Worm (Caenorhabditis elegans) whole organism, young adult: ENCODE measurements around the gene sdz-9.

Experiments used
- B0019.2 ChIP-seq: fragments of 200-800 bp; sonication (Bioruptor generic); conservative IDR thresholded peaks from 2 replicates; pipeline ENCODE4 v1.3.6; 2022; ENCODE audit warnings: missing genetic modification reagents, missing genetic modification characterization, missing compliant biosample characterization
- B0035.1 ChIP-seq: sonication (generic microtip); optimal IDR thresholded peaks from 2 replicates; lab custom pipeline; 2016; ENCODE audit warnings: missing genetic modification characterization, mild to moderate bottlenecking, missing compliant biosample characterization, missing genotype, missing genetic modification reagents
- B0336.3 ChIP-seq: fragments of 200-800 bp; sonication (Bioruptor generic); IDR thresholded peaks from 2 replicates; pipeline ENCODE4 v1.3.6; 2022; ENCODE audit warnings: missing genetic modification characterization, missing compliant biosample characterization
- D2030.7 ChIP-seq: fragments of 200-800 bp; sonication (Bioruptor generic); IDR thresholded peaks from 2 replicates; pipeline ENCODE4 v1.3.6; 2022; ENCODE audit warnings: missing genetic modification reagents, missing genetic modification characterization, missing compliant biosample characterization
- F23B12.7 ChIP-seq: sonication (generic microtip); optimal IDR thresholded peaks from 2 replicates; lab custom pipeline; 2017; ENCODE audit warnings: missing genetic modification characterization, mild to moderate bottlenecking, missing compliant biosample characterization, antibody characterized with exemption, moderate library complexity; ENCODE audit not compliant: insufficient read depth
- F37B4.10 ChIP-seq: fragments of 200-800 bp; sonication (Bioruptor generic); IDR thresholded peaks from 2 replicates; pipeline ENCODE4 v1.3.6; 2022; ENCODE audit warnings: missing genetic modification characterization, missing compliant biosample characterization
- F39B2.1 ChIP-seq: fragments of 200-800 bp; sonication (Bioruptor generic); IDR thresholded peaks from 2 replicates; pipeline ENCODE4 v1.3.6; 2022; ENCODE audit warnings: missing genetic modification reagents, missing genetic modification characterization, missing compliant biosample characterization
- T07F8.4 ChIP-seq: sonication (generic microtip); optimal IDR thresholded peaks from 2 replicates; lab custom pipeline; 2016; ENCODE audit warnings: mild to moderate bottlenecking, missing genetic modification characterization, moderate library complexity, missing compliant biosample characterization
- Y79H2A.3 ChIP-seq: fragments of 200-800 bp; sonication (Bioruptor generic); conservative IDR thresholded peaks from 2 replicates; pipeline ENCODE4 v1.3.6; 2022; ENCODE audit warnings: missing genetic modification reagents, missing genetic modification characterization, missing compliant biosample characterization
- athp-1 ChIP-seq: sonication (generic microtip); optimal IDR thresholded peaks from 2 replicates; lab custom pipeline; 2017; ENCODE audit warnings: mild to moderate bottlenecking, missing genetic modification characterization, missing compliant biosample characterization
- attf-6 ChIP-seq: fragments of 200-800 bp; sonication (Bioruptor generic); IDR thresholded peaks from 2 replicates; pipeline ENCODE4 v1.3.6; 2022; ENCODE audit warnings: missing genetic modification reagents, missing genetic modification characterization, missing compliant biosample characterization
- cebp-1 ChIP-seq, 2 experiments: fragments of 200-800 bp in 1 of 2; sonication (Bioruptor generic) in 1 of 2; sonication (generic microtip) in 1 of 2; IDR thresholded peaks in 1 of 2; optimal IDR thresholded peaks in 1 of 2; 2 replicates each; pipeline versions ENCODE4 v1.3.6 to Lab custom; 2017 to 2022; ENCODE audit warnings: missing compliant biosample characterization in 2 of 2, missing genetic modification characterization in 2 of 2, mild to moderate bottlenecking in 1 of 2, missing genetic modification reagents in 1 of 2, moderate library complexity in 1 of 2
- dpff-1 ChIP-seq: sonication (generic microtip); optimal IDR thresholded peaks from 2 replicates; lab custom pipeline; 2017; ENCODE audit warnings: mild to moderate bottlenecking, missing genetic modification characterization, missing compliant biosample characterization
- egrh-3 ChIP-seq: fragments of 200-800 bp; sonication (Bioruptor generic); IDR thresholded peaks from 2 replicates; pipeline ENCODE4 v1.3.6; 2022; ENCODE audit warnings: missing genetic modification reagents, missing genetic modification characterization, missing compliant biosample characterization
- gei-17 ChIP-seq: fragments of 200-800 bp; sonication (Bioruptor generic); optimal IDR thresholded peaks from 2 replicates; lab custom pipeline; 2018; ENCODE audit warnings: mild to moderate bottlenecking, missing genetic modification characterization, missing compliant biosample characterization
- him-1 ChIP-seq: sonication (generic microtip); optimal IDR thresholded peaks from 2 replicates; lab custom pipeline; 2016; ENCODE audit warnings: missing genotype, missing genetic modification reagents, missing genetic modification characterization, missing compliant biosample characterization
- hmg-1.2 ChIP-seq: fragments of 200-800 bp; sonication (Bioruptor generic); IDR thresholded peaks from 2 replicates; pipeline ENCODE4 v1.3.6; 2022; ENCODE audit warnings: missing genetic modification reagents, missing genetic modification characterization, missing compliant biosample characterization
- hmg-20 ChIP-seq: fragments of 200-800 bp; sonication (Bioruptor generic); IDR thresholded peaks from 2 replicates; pipeline ENCODE4 v1.3.6; 2022; ENCODE audit warnings: missing genetic modification reagents, missing genetic modification characterization, missing compliant biosample characterization
- let-607 ChIP-seq, 2 experiments: fragments of 200-800 bp in 1 of 2; sonication (Bioruptor generic) in 1 of 2; sonication (generic microtip) in 1 of 2; optimal IDR thresholded peaks; 2 replicates each; lab custom pipeline; 2016 to 2018; ENCODE audit warnings: mild to moderate bottlenecking in 2 of 2, missing compliant biosample characterization in 2 of 2, missing genetic modification characterization in 2 of 2, moderate library complexity in 2 of 2, missing genotype in 1 of 2
- lin-26 ChIP-seq: fragments of 200-800 bp; sonication (Bioruptor generic); IDR thresholded peaks from 2 replicates; pipeline ENCODE4 v1.3.6; 2022; ENCODE audit warnings: missing genetic modification reagents, missing genetic modification characterization, missing compliant biosample characterization
- lin-54 ChIP-seq: fragments of 200-800 bp; sonication (Bioruptor generic); optimal IDR thresholded peaks from 2 replicates; lab custom pipeline; 2018; ENCODE audit warnings: mild to moderate bottlenecking, missing genetic modification characterization, missing compliant biosample characterization
- lsl-1 ChIP-seq: fragments of 200-800 bp; sonication (Bioruptor generic); optimal IDR thresholded peaks from 2 replicates; lab custom pipeline; 2018; ENCODE audit warnings: mild to moderate bottlenecking, missing genetic modification characterization, moderate library complexity, missing compliant biosample characterization
- madf-10 ChIP-seq: sonication (generic microtip); optimal IDR thresholded peaks from 2 replicates; lab custom pipeline; 2016; ENCODE audit warnings: mild to moderate bottlenecking, missing genetic modification characterization, missing compliant biosample characterization
- madf-6 ChIP-seq: fragments of 200-800 bp; sonication (Bioruptor generic); IDR thresholded peaks from 2 replicates; pipeline ENCODE4 v1.3.6; 2022; ENCODE audit warnings: missing genetic modification reagents, missing genetic modification characterization, missing compliant biosample characterization
- mcd-1 ChIP-seq: fragments of 200-800 bp; sonication (Bioruptor generic); IDR thresholded peaks from 2 replicates; pipeline ENCODE4 v1.3.6; 2022; ENCODE audit warnings: missing genetic modification reagents, missing genetic modification characterization, missing compliant biosample characterization
- nhr-120 ChIP-seq: fragments of 200-800 bp; sonication (Bioruptor generic); IDR thresholded peaks from 2 replicates; pipeline ENCODE4 v1.3.6; 2022; ENCODE audit warnings: missing genetic modification characterization, missing compliant biosample characterization
- pbrm-1 ChIP-seq: fragments of 200-800 bp; sonication (Bioruptor generic); IDR thresholded peaks from 2 replicates; pipeline ENCODE4 v1.3.6; 2022; ENCODE audit warnings: missing genetic modification reagents, missing genetic modification characterization, missing compliant biosample characterization
- rec-8 ChIP-seq, 2 experiments: sonication (generic microtip); optimal IDR thresholded peaks; 2 replicates each; lab custom pipeline; 2016; ENCODE audit warnings: mild to moderate bottlenecking in 2 of 2, missing genetic modification characterization in 2 of 2, missing genetic modification reagents in 2 of 2, missing genotype in 2 of 2, missing biosample characterization in 1 of 2, missing compliant biosample characterization in 1 of 2, moderate library complexity in 1 of 2
- snpc-4 ChIP-seq, 5 experiments: fragments of 150-350 bp in 1 of 5; sonication (generic microtip) in 4 of 5; optimal IDR thresholded peaks; 2 replicates each; lab custom pipeline; 2014 to 2018; ENCODE audit warnings: missing genetic modification characterization in 5 of 5, missing biosample characterization in 3 of 5, antibody characterized with exemption in 2 of 5, mild to moderate bottlenecking in 2 of 5, missing compliant biosample characterization in 2 of 5, missing genotype in 2 of 5, moderate library complexity in 2 of 5, missing genetic modification reagents in 1 of 5
- tbp1 ChIP-seq: fragments of 200-800 bp; sonication (Bioruptor generic); optimal IDR thresholded peaks from 2 replicates; lab custom pipeline; 2018; ENCODE audit warnings: mild to moderate bottlenecking, missing genetic modification characterization, missing compliant biosample characterization
- zfh-2 ChIP-seq: fragments of 200-800 bp; sonication (Bioruptor generic); conservative IDR thresholded peaks from 2 replicates; pipeline ENCODE4 v1.3.6; 2022; ENCODE audit warnings: missing genetic modification reagents, missing genetic modification characterization, missing compliant biosample characterization

Gene sdz-9

DNA sequence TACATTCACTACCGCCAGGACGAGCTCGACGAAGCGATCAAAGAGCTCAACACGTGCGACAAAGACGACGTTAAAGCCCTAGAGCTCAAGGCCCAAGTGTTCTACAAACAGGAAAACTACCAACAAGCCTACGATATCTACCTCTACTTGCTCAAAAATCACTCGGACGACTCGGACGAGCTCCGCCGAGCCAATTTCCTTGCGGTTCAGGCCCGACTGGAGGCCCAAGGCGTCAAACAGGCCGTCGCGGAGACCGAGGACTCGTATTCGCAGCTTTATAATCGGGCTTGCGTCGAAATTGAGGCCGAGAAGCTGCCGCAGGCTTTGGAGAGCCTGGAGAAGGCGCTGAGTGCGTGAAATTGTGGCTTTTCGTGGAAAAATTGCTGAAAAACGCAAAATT lies 14.4 kb upstream of the sdz-9 start:
- TF ChIP-seq madf-6 (GFP tag; lab: Robert Waterston, UW) (peak; percentile 26; the same call in 1 of the 2 replicates), lin-54 (GFP tag; lab: Kevin White, UChicago) (no peak), zfh-2 (GFP tag; lab: Robert Waterston, UW) (peak; percentile 66; the same call in 1 of the 2 replicates), egrh-3 (GFP tag; lab: Robert Waterston, UW) (peak; percentile 25; the same call in 1 of the 2 replicates), gei-17 (GFP tag; lab: Kevin White, UChicago) (no peak)

DNA sequence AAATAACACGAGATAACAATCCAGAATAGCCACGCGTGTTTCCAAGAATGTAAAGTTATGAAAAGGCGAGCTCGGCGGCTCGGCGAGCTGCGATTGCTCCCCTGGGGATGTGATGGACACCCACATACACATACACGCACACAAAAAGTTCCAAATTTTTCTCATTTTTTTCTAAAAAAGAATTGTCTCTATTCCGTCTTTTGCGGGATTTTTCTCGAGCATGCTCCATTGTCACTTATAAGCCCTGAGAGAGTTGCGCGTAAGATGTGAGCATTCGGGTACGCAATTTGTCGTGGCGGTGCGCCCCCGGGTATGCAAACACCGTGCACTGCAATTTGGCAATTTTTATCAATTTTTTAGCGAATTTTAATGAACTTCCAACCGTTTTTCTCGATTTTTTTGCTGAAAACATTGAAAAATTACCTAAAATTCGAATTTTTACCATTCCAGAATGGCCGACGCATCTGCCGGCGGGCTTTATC lies 13.6 kb upstream of the sdz-9 start, which contains the start of the genes F08D12.12 and srpa-72:
Gene F08D12.12, minus strand, starts transcription at position 51 of the 482 bp plus-strand sequence.
Gene srpa-72, plus strand, starts transcription at position 451 of the 482 bp plus-strand sequence.
- TF ChIP-seq him-1 (tag; lab: Kevin White, UChicago) (no peak), lin-54 (GFP tag; lab: Kevin White, UChicago) (peak; percentile 36), tbp1 (GFP tag; lab: Kevin White, UChicago) (peak; percentile 30), F37B4.10 (GFP tag; lab: Robert Waterston, UW) (no peak), hmg-20 (GFP tag; lab: Robert Waterston, UW) (no peak), dpff-1 (no peak), hmg-1.2 (GFP tag; lab: Robert Waterston, UW) (peak; percentile 34; the same call in 1 of the 2 replicates), D2030.7 (GFP tag; lab: Robert Waterston, UW) (no peak), attf-6 (GFP tag; lab: Robert Waterston, UW) (no peak), nhr-120 (GFP tag; lab: Robert Waterston, UW) (no peak), let-607 (tag; optimal IDR thresholded peaks at IDR 0.05; lab: Kevin White, UChicago) (peak; percentile 5 to 53), snpc-4 (GFP tag; optimal IDR thresholded peaks at IDR 0.05; lab: Kevin White, UChicago) (no peak), snpc-4 (tag; optimal IDR thresholded peaks at IDR 0.05; lab: Kevin White, UChicago) (no peak), rec-8 (tag; optimal IDR thresholded peaks at IDR 0.05; lab: Kevin White, UChicago) (no peak), cebp-1 (GFP tag; IDR thresholded peaks at IDR 0.05; lab: Robert Waterston, UW) (no peak), cebp-1 (tag; optimal IDR thresholded peaks at IDR 0.05; lab: Kevin White, UChicago) (peak; percentile 16), mcd-1 (GFP tag; lab: Robert Waterston, UW) (peak; percentile 54), F39B2.1 (GFP tag; lab: Robert Waterston, UW) (no peak), lsl-1 (GFP tag; lab: Kevin White, UChicago) (peak; percentile 6), T07F8.4 (no peak), athp-1 (tag; lab: Kevin White, UChicago) (no peak), B0019.2 (GFP tag; lab: Robert Waterston, UW) (no peak), F23B12.7 (tag; lab: Kevin White, UChicago) (no peak)

DNA sequence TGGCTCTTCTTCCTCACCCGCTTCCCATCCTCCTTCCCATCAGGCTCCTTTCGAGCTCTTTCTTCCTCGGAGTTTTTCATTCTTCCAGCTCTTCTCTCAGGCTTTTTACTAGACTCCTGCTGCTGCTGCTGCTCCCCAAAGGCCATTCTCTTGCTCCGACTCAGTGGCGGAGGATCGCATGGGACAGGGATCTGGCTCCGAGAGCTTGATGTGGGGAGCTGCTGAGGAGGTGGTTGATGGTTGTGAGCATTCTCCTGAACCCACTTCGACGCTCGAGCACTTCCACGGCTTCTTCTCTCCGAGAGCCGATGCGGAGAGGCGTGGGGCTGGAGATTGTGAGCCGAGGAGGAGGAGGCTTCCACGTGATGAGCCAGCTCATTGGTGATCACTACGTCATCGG lies 12.4 kb upstream of the sdz-9 start:
- TF ChIP-seq zfh-2 (GFP tag; lab: Robert Waterston, UW) (peak; percentile 88), Y79H2A.3 (GFP tag; lab: Robert Waterston, UW) (no peak), B0336.3 (GFP tag; lab: Robert Waterston, UW) (no peak), B0035.1 (tag; lab: Kevin White, UChicago) (no peak), F37B4.10 (GFP tag; lab: Robert Waterston, UW) (0 out of 2 replicates have a peak, but pooled peaks have one; percentile 64), egrh-3 (GFP tag; lab: Robert Waterston, UW) (peak; percentile 86; the same call in 1 of the 2 replicates), lin-26 (no peak), madf-10 (tag; lab: Kevin White, UChicago) (no peak), pbrm-1 (GFP tag; lab: Robert Waterston, UW) (no peak)
